Fruit fly (Drosophila melanogaster) whole organism, embryonic: ENCODE results near the gene CG17202.

Source experiments
- BEAF-32 ChIP-seq: fragments of 200-800 bp; sonication (Bioruptor generic); optimal IDR thresholded peaks from 3 replicates; lab custom pipeline; 2017; ENCODE audit warnings: missing biosample characterization, missing genetic modification characterization, mild to moderate bottlenecking, moderate library complexity, missing genetic modification reagents
- CG12104 ChIP-seq: fragments of 200-800 bp; sonication (Bioruptor generic); optimal IDR thresholded peaks from 3 replicates; lab custom pipeline; 2016; ENCODE audit warnings: missing biosample characterization, missing genetic modification characterization
- CG12391 ChIP-seq: fragments of 200-800 bp; sonication (Bioruptor generic); optimal IDR thresholded peaks from 3 replicates; lab custom pipeline; 2018; ENCODE audit warnings: missing biosample characterization, mild to moderate bottlenecking, missing genetic modification characterization, moderate library complexity
- CG12659 ChIP-seq: fragments of 200-800 bp; sonication (Bioruptor generic); optimal IDR thresholded peaks from 3 replicates; lab custom pipeline; 2017; ENCODE audit warnings: mild to moderate bottlenecking, missing biosample characterization, missing genetic modification reagents, missing genetic modification characterization
- CG13624 ChIP-seq: fragments of 200-800 bp; sonication (Bioruptor generic); optimal IDR thresholded peaks from 2 replicates; lab custom pipeline; 2016; ENCODE audit warnings: missing biosample characterization, missing genetic modification characterization
- CG17612 ChIP-seq: fragments of 200-800 bp; sonication (Bioruptor generic); IDR thresholded peaks from 2 replicates; pipeline ENCODE4 v1.3.6; 2022; ENCODE audit warnings: missing biosample characterization, missing genetic modification characterization
- CG18476 ChIP-seq: fragments of 200-800 bp; sonication (Bioruptor generic); optimal IDR thresholded peaks from 2 replicates; lab custom pipeline; 2016; ENCODE audit warnings: missing biosample characterization, mild to moderate bottlenecking, missing genetic modification characterization
- CG30403 ChIP-seq: fragments of 200-800 bp; sonication (Bioruptor generic); optimal IDR thresholded peaks from 3 replicates; lab custom pipeline; 2016; ENCODE audit warnings: missing biosample characterization, missing genetic modification characterization
- CG34422 ChIP-seq: fragments of 200-800 bp; sonication (Bioruptor generic); IDR thresholded peaks from 3 replicates; pipeline ENCODE4 v1.3.6; 2022; ENCODE audit warnings: missing biosample characterization, missing genetic modification characterization
- CG42726 ChIP-seq: fragments of 200-800 bp; sonication (Bioruptor generic); IDR thresholded peaks from 2 replicates; pipeline ENCODE4 v1.3.6; 2022; ENCODE audit warnings: missing biosample characterization, missing genetic modification characterization; ENCODE audit not compliant: partially characterized antibody
- CG4328 ChIP-seq: fragments of 200-800 bp; sonication (Bioruptor generic); optimal IDR thresholded peaks from 3 replicates; lab custom pipeline; 2017; ENCODE audit warnings: missing biosample characterization, missing genetic modification reagents, missing genetic modification characterization
- CG4404 ChIP-seq: fragments of 200-800 bp; sonication (Bioruptor generic); IDR thresholded peaks from 2 replicates; pipeline ENCODE4 v1.3.6; 2022; ENCODE audit warnings: missing biosample characterization, missing genetic modification characterization
- CG4424 ChIP-seq: fragments of 200-800 bp; sonication (Bioruptor generic); optimal IDR thresholded peaks from 3 replicates; lab custom pipeline; 2016; ENCODE audit warnings: missing biosample characterization, missing genetic modification characterization
- CG6175 ChIP-seq: fragments of 200-800 bp; sonication (Bioruptor generic); IDR thresholded peaks from 3 replicates; pipeline ENCODE4 v1.3.6; 2022; ENCODE audit warnings: missing biosample characterization, missing genetic modification characterization
- CG8388 ChIP-seq: fragments of 200-800 bp; sonication (Bioruptor generic); optimal IDR thresholded peaks from 2 replicates; lab custom pipeline; 2019; ENCODE audit warnings: missing biosample characterization, mild to moderate bottlenecking, missing genetic modification characterization, moderate library complexity
- CG8944 ChIP-seq: fragments of 200-800 bp; sonication (Bioruptor generic); optimal IDR thresholded peaks from 3 replicates; lab custom pipeline; 2016; ENCODE audit warnings: missing biosample characterization, missing genetic modification characterization
- CG9215 ChIP-seq: fragments of 200-800 bp; sonication (Bioruptor generic); IDR thresholded peaks from 2 replicates; pipeline ENCODE4 v1.3.6; 2022; ENCODE audit warnings: missing biosample characterization, missing genetic modification characterization
- CG9797 ChIP-seq: fragments of 200-800 bp; sonication (Bioruptor generic); optimal IDR thresholded peaks from 3 replicates; lab custom pipeline; 2018; ENCODE audit warnings: missing biosample characterization, mild to moderate bottlenecking, missing genetic modification characterization
- CG9932 ChIP-seq: fragments of 200-800 bp; sonication (Bioruptor generic); IDR thresholded peaks from 2 replicates; pipeline ENCODE4 v1.3.6; 2022; ENCODE audit warnings: missing biosample characterization, missing genetic modification characterization
- D19A ChIP-seq: fragments of 200-800 bp; optimal IDR thresholded peaks from 3 replicates; lab custom pipeline; 2019; ENCODE audit warnings: missing biosample characterization, mild to moderate bottlenecking, missing genetic modification characterization, moderate library complexity
- ERR ChIP-seq: fragments of 200-800 bp; sonication (Bioruptor generic); optimal IDR thresholded peaks from 2 replicates; lab custom pipeline; 2016; ENCODE audit warnings: missing biosample characterization, missing genetic modification characterization
- Ets65A ChIP-seq: fragments of 200-800 bp; sonication (Bioruptor generic); peaks from one replicate; lab custom pipeline; 2016; ENCODE audit warnings: missing biosample characterization, missing genetic modification characterization
- HmgZ ChIP-seq: fragments of 200-800 bp; sonication (Bioruptor generic); optimal IDR thresholded peaks from 2 replicates; lab custom pipeline; 2018; ENCODE audit warnings: missing biosample characterization, mild to moderate bottlenecking, missing genetic modification characterization
- MESR4 ChIP-seq: fragments of 200-800 bp; sonication (Bioruptor generic); optimal IDR thresholded peaks from 2 replicates; lab custom pipeline; 2018; ENCODE audit warnings: missing biosample characterization, mild to moderate bottlenecking, missing genetic modification characterization, moderate library complexity
- Max ChIP-seq: fragments of 200-800 bp; sonication (Bioruptor generic); optimal IDR thresholded peaks from 2 replicates; lab custom pipeline; 2016; ENCODE audit warnings: missing biosample characterization, mild to moderate bottlenecking, missing genetic modification characterization
- Myb ChIP-seq: fragments of 200-800 bp; sonication (Bioruptor generic); optimal IDR thresholded peaks from 2 replicates; lab custom pipeline; 2016; ENCODE audit warnings: missing biosample characterization, missing genetic modification characterization
- Nf-YC ChIP-seq: fragments of 200-800 bp; optimal IDR thresholded peaks from 3 replicates; lab custom pipeline; 2019; ENCODE audit warnings: missing biosample characterization, mild to moderate bottlenecking, missing genetic modification characterization, moderate library complexity
- Pdp1 ChIP-seq, 2 experiments: fragments of 200-800 bp; sonication (Bioruptor generic); optimal IDR thresholded peaks; 3 replicates each; lab custom pipeline; 2016; ENCODE audit warnings: missing biosample characterization in 2 of 2, missing genetic modification characterization in 2 of 2, mild to moderate bottlenecking in 1 of 2, moderate library complexity in 1 of 2
- Side ChIP-seq: fragments of 200-800 bp; sonication (Bioruptor generic); optimal IDR thresholded peaks from 2 replicates; lab custom pipeline; 2016; ENCODE audit warnings: missing biosample characterization, missing genetic modification characterization
- Xrp1 ChIP-seq: fragments of 200-800 bp; sonication (Bioruptor generic); IDR thresholded peaks from 2 replicates; pipeline ENCODE4 v1.3.6; 2022; ENCODE audit warnings: missing biosample characterization, missing genetic modification characterization
- abd-A ChIP-seq: fragments of 200-800 bp; sonication (Bioruptor generic); optimal IDR thresholded peaks from 3 replicates; lab custom pipeline; 2019; ENCODE audit warnings: missing biosample characterization, mild to moderate bottlenecking, missing genetic modification characterization, moderate library complexity
- caup ChIP-seq: fragments of 200-800 bp; sonication (Bioruptor generic); optimal IDR thresholded peaks from 3 replicates; lab custom pipeline; 2017; ENCODE audit warnings: missing biosample characterization, mild to moderate bottlenecking, missing genetic modification characterization, moderate library complexity; ENCODE audit not compliant: severe bottlenecking
- crc ChIP-seq: fragments of 200-800 bp; sonication (Bioruptor generic); optimal IDR thresholded peaks from 2 replicates; lab custom pipeline; 2016; ENCODE audit warnings: missing biosample characterization, missing genetic modification characterization
- dati ChIP-seq: fragments of 200-800 bp; sonication (Bioruptor generic); IDR thresholded peaks from 2 replicates; pipeline ENCODE4 v1.3.6; 2022; ENCODE audit warnings: missing biosample characterization, missing genetic modification characterization
- disco-r ChIP-seq: fragments of 200-800 bp; sonication (Bioruptor generic); optimal IDR thresholded peaks from 2 replicates; lab custom pipeline; 2016; ENCODE audit warnings: missing biosample characterization, missing genetic modification characterization
- dpn ChIP-seq, 2 experiments: fragments of 200-800 bp; sonication (Bioruptor generic); optimal IDR thresholded peaks; 3 replicates each; lab custom pipeline; 2016; ENCODE audit warnings: missing biosample characterization in 2 of 2, missing genetic modification characterization in 2 of 2
- emc ChIP-seq: fragments of 200-800 bp; sonication (Bioruptor generic); optimal IDR thresholded peaks from 2 replicates; lab custom pipeline; 2016; ENCODE audit warnings: missing biosample characterization, missing genetic modification characterization
- ftz-f1 ChIP-seq: fragments of 200-800 bp; sonication (Bioruptor generic); optimal IDR thresholded peaks from 2 replicates; lab custom pipeline; 2016; ENCODE audit warnings: missing biosample characterization, missing genetic modification characterization
- gem ChIP-seq: fragments of 200-800 bp; sonication (Bioruptor generic); optimal IDR thresholded peaks from 2 replicates; lab custom pipeline; 2019; ENCODE audit warnings: missing biosample characterization, mild to moderate bottlenecking, missing genetic modification characterization, moderate library complexity
- grn ChIP-seq: fragments of 200-800 bp; sonication (Bioruptor generic); optimal IDR thresholded peaks from 3 replicates; lab custom pipeline; 2017; ENCODE audit warnings: missing biosample characterization, missing genetic modification characterization
- hth ChIP-seq: fragments of >200 bp; optimal IDR thresholded peaks from 2 replicates; lab custom pipeline; 2017; ENCODE audit warnings: inconsistent platforms
- ken ChIP-seq: fragments of 200-800 bp; sonication (Bioruptor generic); IDR thresholded peaks from 3 replicates; pipeline ENCODE4 v1.3.6; 2022; ENCODE audit warnings: missing biosample characterization, missing genetic modification characterization
- kni ChIP-seq: fragments of 200-800 bp; sonication (Bioruptor generic); optimal IDR thresholded peaks from 3 replicates; lab custom pipeline; 2017; ENCODE audit warnings: mild to moderate bottlenecking, missing biosample characterization, missing genetic modification reagents, missing genetic modification characterization
- lola ChIP-seq, 3 experiments: fragments of >200 bp in 2 of 3; fragments of 200-800 bp in 1 of 3; sonication (Bioruptor generic) in 1 of 3; optimal IDR thresholded peaks; 2 replicates each; lab custom pipeline; 2017 to 2019; ENCODE audit warnings: missing biosample characterization in 3 of 3, missing genetic modification characterization in 3 of 3, mild to moderate bottlenecking in 1 of 3, moderate library complexity in 1 of 3
- mirr ChIP-seq: fragments of 200-800 bp; sonication (Bioruptor generic); optimal IDR thresholded peaks from 3 replicates; lab custom pipeline; 2018; ENCODE audit warnings: missing biosample characterization, mild to moderate bottlenecking, missing genetic modification characterization
- nom ChIP-seq: fragments of 200-800 bp; sonication (Bioruptor generic); optimal IDR thresholded peaks from 2 replicates; lab custom pipeline; 2017; ENCODE audit warnings: missing biosample characterization, missing genetic modification characterization, mild to moderate bottlenecking, moderate library complexity, missing genetic modification reagents
- pita ChIP-seq: fragments of 200-800 bp; sonication (Bioruptor generic); optimal IDR thresholded peaks from 2 replicates; lab custom pipeline; 2017; ENCODE audit warnings: missing biosample characterization, mild to moderate bottlenecking, missing genetic modification characterization
- pzg ChIP-seq: fragments of 200-800 bp; sonication (Bioruptor generic); optimal IDR thresholded peaks from 3 replicates; lab custom pipeline; 2018; ENCODE audit warnings: missing biosample characterization, mild to moderate bottlenecking, missing genetic modification characterization, moderate library complexity
- wek ChIP-seq: fragments of 200-800 bp; sonication (Bioruptor generic); optimal IDR thresholded peaks from 3 replicates; lab custom pipeline; 2018; ENCODE audit warnings: missing biosample characterization, mild to moderate bottlenecking, missing genetic modification characterization, moderate library complexity

The CG17202 gene

dm6 chr3R:12425510-12426309 is 3.1 kb downstream of the CG17202 start, which contains the start of gene Pp1-87B (continued):
- TF ChIP-seq caup (GFP tag; lab: Kevin White, UChicago) (peak; percentile 28), CG9215 (GFP tag; lab: Robert Waterston, UW) (0 out of 2 replicates have a peak, but pooled peaks have one; percentile 13), Side (GFP tag; lab: Kevin White, UChicago) (peak; percentile 32), dpn (GFP tag; optimal IDR thresholded peaks at IDR 0.05; lab: Kevin White, UChicago) (peak in 1 of 2 experiments; percentile 11), wek (GFP tag; lab: Kevin White, UChicago) (no peak), CG12391 (tag; lab: Kevin White, UChicago) (peak; percentile 20), Pdp1 (GFP tag; optimal IDR thresholded peaks at IDR 0.05; lab: Kevin White, UChicago) (peak in 1 of 2 experiments; percentile 73), CG12659 (GFP tag; lab: Kevin White, UChicago) (peak; percentile 87), ERR (no peak), pzg (GFP tag; lab: Kevin White, UChicago) (peak; percentile 77), D19A (no peak), CG42726 (GFP tag; lab: Robert Waterston, UW) (no peak; the same call in 1 of the 2 replicates), mirr (GFP tag; lab: Kevin White, UChicago) (peak; percentile 2), MESR4 (GFP tag; lab: Kevin White, UChicago) (peak; percentile 98), Max (GFP tag; lab: Kevin White, UChicago) (peak; percentile 27), Xrp1 (GFP tag; lab: Robert Waterston, UW) (no peak), CG17612 (GFP tag; lab: Robert Waterston, UW) (no peak), kni (GFP tag; lab: Kevin White, UChicago) (peak; percentile 70), nom (no peak), CG18476 (no peak), dati (GFP tag; lab: Robert Waterston, UW) (no peak), CG13624 (GFP tag; lab: Kevin White, UChicago) (no peak), CG30403 (peak; percentile 39), CG4328 (GFP tag; lab: Kevin White, UChicago) (peak; percentile 32), HmgZ (tag; lab: Kevin White, UChicago) (peak; percentile 37), gem (no peak), CG34422 (GFP tag; lab: Robert Waterston, UW) (peak; percentile 31; the same call in 1 of the 3 replicates), ftz-f1 (GFP tag; lab: Kevin White, UChicago) (no peak), BEAF-32 (GFP tag; lab: Kevin White, UChicago) (peak; percentile 70), CG12104 (peak; percentile 36), CG9932 (GFP tag; lab: Robert Waterston, UW) (no peak), Ets65A (GFP tag; lab: Kevin White, UChicago) (peak; percentile 89), ken (no peak), CG6175 (GFP tag; lab: Robert Waterston, UW) (no peak), Nf-YC (tag; lab: Kevin White, UChicago) (peak; percentile 46), CG9797 (GFP tag; lab: Kevin White, UChicago) (peak; percentile 49), CG8944 (no peak), crc (no peak), lola (GFP tag; optimal IDR thresholded peaks at IDR 0.05; lab: Kevin White, UChicago) (peak in 1 of 3 experiments; percentile 28), pita (GFP tag; lab: Kevin White, UChicago) (no peak), CG8388 (GFP tag; lab: Kevin White, UChicago) (no peak), emc (no peak), Myb (GFP tag; lab: Kevin White, UChicago) (peak; percentile 74), disco-r (GFP tag; lab: Kevin White, UChicago) (no peak), grn (no peak), hth (lab: Kevin White, UChicago) (no peak), abd-A (tag; lab: Kevin White, UChicago) (no peak), CG4424 (GFP tag; lab: Kevin White, UChicago) (peak; percentile 8), CG4404 (GFP tag; lab: Robert Waterston, UW) (no peak)
